Worm (Caenorhabditis elegans) whole organism, mixed stage, embryonic: Measurements from ENCODE around the gene oac-6.
A peak's percentile ranks its signal among the peaks of the same experiment; 100 is the strongest.

Source experiments
- ceh-83 ChIP-seq: fragments of 200-800 bp; sonication (Bioruptor generic); optimal IDR thresholded peaks from 2 replicates; lab custom pipeline; 2018; ENCODE audit warnings: mild to moderate bottlenecking, missing genetic modification characterization, missing compliant biosample characterization
- ces-1 ChIP-seq: fragments of 150-350 bp; optimal IDR thresholded peaks from 2 replicates; lab custom pipeline; 2014; ENCODE audit warnings: missing biosample characterization, missing genetic modification reagents, missing genetic modification characterization
- drap-1 ChIP-seq: fragments of 200-800 bp; sonication (Bioruptor generic); optimal IDR thresholded peaks from 3 replicates; lab custom pipeline; 2018; ENCODE audit warnings: mild to moderate bottlenecking, missing genetic modification characterization, missing compliant biosample characterization
- elt-1 ChIP-seq: sonication (generic microtip); optimal IDR thresholded peaks from 2 replicates; lab custom pipeline; 2017; ENCODE audit warnings: missing genetic modification characterization, mild to moderate bottlenecking, missing compliant biosample characterization, antibody characterized with exemption, moderate library complexity, borderline replicate concordance; ENCODE audit not compliant: insufficient read depth
- lin-13 ChIP-seq: fragments of 150-350 bp; optimal IDR thresholded peaks from 2 replicates; lab custom pipeline; 2014; ENCODE audit warnings: missing biosample characterization, missing genetic modification characterization
- lsy-2 ChIP-seq: fragments of 150-350 bp; optimal IDR thresholded peaks from 2 replicates; lab custom pipeline; 2014; ENCODE audit warnings: missing biosample characterization, missing genetic modification characterization
- mep-1 ChIP-seq: fragments of 150-350 bp; optimal IDR thresholded peaks from 2 replicates; lab custom pipeline; 2017; ENCODE audit warnings: missing biosample characterization, missing genetic modification reagents, missing genetic modification characterization, inconsistent platforms
- nhr-2 ChIP-seq: fragments of 150-350 bp; optimal IDR thresholded peaks from 2 replicates; lab custom pipeline; 2014; ENCODE audit warnings: missing biosample characterization, missing genetic modification characterization
- nhr-237 ChIP-seq: fragments of 150-350 bp; optimal IDR thresholded peaks from 2 replicates; lab custom pipeline; 2014; ENCODE audit warnings: missing biosample characterization, missing genetic modification characterization
- nhr-28 ChIP-seq: fragments of 150-350 bp; optimal IDR thresholded peaks from 2 replicates; lab custom pipeline; 2014; ENCODE audit warnings: missing biosample characterization, missing genetic modification characterization
- unc-39 ChIP-seq: fragments of 150-350 bp; optimal IDR thresholded peaks from 2 replicates; lab custom pipeline; 2014; ENCODE audit warnings: missing biosample characterization, missing genetic modification characterization
- unc-62 ChIP-seq: fragments of 150-350 bp; optimal IDR thresholded peaks from 2 replicates; lab custom pipeline; 2014; ENCODE audit warnings: missing biosample characterization, missing genetic modification reagents, missing genetic modification characterization
- ztf-11 ChIP-seq: fragments of 150-350 bp; optimal IDR thresholded peaks from 2 replicates; lab custom pipeline; 2014; ENCODE audit warnings: missing biosample characterization, missing genetic modification characterization

- no peak for TF ChIP-seq ztf-11 (tag; lab: Kevin White, UChicago)
- TF ChIP-seq nhr-2 (tag; lab: Kevin White, UChicago): no peak
- TF ChIP-seq nhr-237 (tag; lab: Kevin White, UChicago): no peak
- TF ChIP-seq mep-1: no peak
- TF ChIP-seq nhr-28: no peak
- TF ChIP-seq ces-1 (GFP tag; lab: Kevin White, UChicago): no peak
- no peak for TF ChIP-seq ceh-83 (GFP tag; lab: Kevin White, UChicago)
- no peak for TF ChIP-seq drap-1
- TF ChIP-seq lsy-2 (tag; lab: Kevin White, UChicago): no peak
- TF ChIP-seq unc-39 (tag; lab: Kevin White, UChicago): no peak
- TF ChIP-seq elt-1 (tag; lab: Kevin White, UChicago): no peak
- peak; percentile 12 for TF ChIP-seq unc-62 (GFP tag; lab: Kevin White, UChicago)
- TF ChIP-seq lin-13 (tag; lab: Kevin White, UChicago): no peak
These were observed 49.8 kb downstream of the oac-6 start for ce11 chrV:16352282-16352681.
